Fruit fly (Drosophila melanogaster): ENCODE measurements around the gene CG12054.

- no peak for TF ChIP-seq CG8478 (optimal IDR thresholded peaks at IDR 0.05)
- no peak for TF ChIP-seq pan (optimal IDR thresholded peaks at IDR 0.05)
These were observed 19.5 kb downstream of the CG12054 start for dm6 chr3R:31240023-31240422.

Measured in whole organism.